Worm (Caenorhabditis elegans): Measurements from ENCODE around the gene pde-4.

pde-4 gene

ce11 chrII:7690384-7690783, 39.3 kb upstream of the pde-4 start, which contains the start of gene pid-1:
pid-1 (minus strand) TSS chrII:7690556.
- TF ChIP-seq lsl-1 (GFP tag; optimal IDR thresholded peaks at IDR 0.05) (peak; percentile 90), madf-8 (GFP tag; conservative IDR thresholded peaks at IDR 0.05) (peak; percentile 51), sdz-38 (tag; optimal IDR thresholded peaks at IDR 0.05) (no peak), him-1 (tag; optimal IDR thresholded peaks at IDR 0.05) (peak; percentile 61), die-1 (tag; optimal IDR thresholded peaks at IDR 0.05) (no peak), madf-6 (GFP tag; IDR thresholded peaks at IDR 0.05) (peak; percentile 68; the same call in 1 of the 2 replicates), F22D6.2 (tag; optimal IDR thresholded peaks at IDR 0.05) (no peak), xnd-1 (tag; optimal IDR thresholded peaks at IDR 0.05) (peak; percentile 76), zim-3 (tag; optimal IDR thresholded peaks at IDR 0.05) (no peak), F33H1.4 (GFP tag; IDR thresholded peaks at IDR 0.05) (peak; percentile 84), lin-54 (GFP tag; optimal IDR thresholded peaks at IDR 0.05) (no peak), efl-1 (GFP tag; optimal IDR thresholded peaks at IDR 0.05) (peak; percentile 6), ceh-91 (GFP tag; IDR thresholded peaks at IDR 0.05) (0 out of 2 replicates have a peak, but pooled peaks have one; percentile 10), let-526 (GFP tag; IDR thresholded peaks at IDR 0.05) (no peak)

- TF ChIP-seq C06A6.2 (GFP tag; conservative IDR thresholded peaks at IDR 0.05) (no peak), mel-28 (tag; optimal IDR thresholded peaks at IDR 0.05; ENCODE audit: borderline replicate concordance) (no peak), F57A8.1 (GFP tag; optimal IDR thresholded peaks at IDR 0.05) (no peak), fkh-3 (tag; optimal IDR thresholded peaks at IDR 0.05) (no peak), hlh-12 (tag; optimal IDR thresholded peaks at IDR 0.05) (no peak), nfya-1 (tag; optimal IDR thresholded peaks at IDR 0.05; ENCODE audit: borderline replicate concordance, insufficient read depth) (no peak), sea-2 (GFP tag; IDR thresholded peaks at IDR 0.05) (no peak), Y56A3A.18 (GFP tag; IDR thresholded peaks at IDR 0.05) (no peak), xnd-1 (tag; optimal IDR thresholded peaks at IDR 0.05) (no peak), B0261.1 (tag; optimal IDR thresholded peaks at IDR 0.05) (no peak), ets-4 (GFP tag; optimal IDR thresholded peaks at IDR 0.05) (no peak), pbrm-1 (GFP tag; IDR thresholded peaks at IDR 0.05) (no peak)
Measured at ce11 chrII:7684589-7684988, 33.5 kb upstream of the pde-4 start, which contains the start of gene F18A1.1. F18A1.1 (plus strand) TSS chrII:7684889.

ce11 chrII:7682488-7682887, 31.4 kb upstream of the pde-4 start:
- TF ChIP-seq D2030.7 (GFP tag; IDR thresholded peaks at IDR 0.05) (0 out of 2 replicates have a peak, but pooled peaks have one; percentile 18), sptf-2 (GFP tag; optimal IDR thresholded peaks at IDR 0.05) (no peak)

ce11 chrII:7681898-7682297, 30.9 kb upstream of the pde-4 start, which contains the start of gene lin-26:
lin-26 (plus strand) TSS chrII:7682198.
- TF ChIP-seq cebp-2 (GFP tag; IDR thresholded peaks at IDR 0.05) = no peak
- 0 out of 2 replicates have a peak, but pooled peaks have one; percentile 9 for TF ChIP-seq aptf-2 (GFP tag; conservative IDR thresholded peaks at IDR 0.05)
- no peak for TF ChIP-seq ztf-3 (GFP tag; optimal IDR thresholded peaks at IDR 0.05)
- no peak for TF ChIP-seq F33H1.4 (GFP tag; IDR thresholded peaks at IDR 0.05)

ce11 chrII:7679499-7680012, 28.5 kb upstream of the pde-4 start:
- no peak for TF ChIP-seq cebp-2 (GFP tag; IDR thresholded peaks at IDR 0.05)
- TF ChIP-seq F57A8.1 (GFP tag; optimal IDR thresholded peaks at IDR 0.05) = no peak
- TF ChIP-seq bed-1 (GFP tag; IDR thresholded peaks at IDR 0.05) = no peak
- TF ChIP-seq B0019.2 (GFP tag; conservative IDR thresholded peaks at IDR 0.05) = no peak
- TF ChIP-seq aptf-3 (GFP tag; IDR thresholded peaks at IDR 0.05) = no peak
- TF ChIP-seq attf-6 (GFP tag; IDR thresholded peaks at IDR 0.05) = no peak
- no peak for TF ChIP-seq madf-6 (GFP tag; IDR thresholded peaks at IDR 0.05)
- no peak for TF ChIP-seq sdz-38 (tag; optimal IDR thresholded peaks at IDR 0.05)
- no peak for TF ChIP-seq efl-1 (GFP tag; optimal IDR thresholded peaks at IDR 0.05)
- no peak for TF ChIP-seq lin-40 (tag; optimal IDR thresholded peaks at IDR 0.05)

All from whole organism, young adult.